Worm (Caenorhabditis elegans) whole organism, L2 larva: ENCODE results near the gene C39H7.4.

Experiments used
- C34F6.9 ChIP-seq: fragments of 150-350 bp; optimal IDR thresholded peaks from 2 replicates; lab custom pipeline; 2014; ENCODE audit warnings: missing biosample characterization, missing genetic modification characterization
- F13H6.1 ChIP-seq: sonication (generic microtip); optimal IDR thresholded peaks from 2 replicates; lab custom pipeline; 2016; ENCODE audit warnings: missing genetic modification characterization, missing compliant biosample characterization
- R02D3.7 ChIP-seq: fragments of 150-350 bp; optimal IDR thresholded peaks from 2 replicates; lab custom pipeline; 2014; ENCODE audit warnings: missing biosample characterization, missing genetic modification characterization
- Y55F3AM.14 ChIP-seq: fragments of 200-800 bp; sonication (Bioruptor generic); optimal IDR thresholded peaks from 2 replicates; lab custom pipeline; 2018; ENCODE audit warnings: mild to moderate bottlenecking, missing genetic modification characterization, missing compliant biosample characterization
- ZK546.5 ChIP-seq: sonication (generic microtip); optimal IDR thresholded peaks from 2 replicates; lab custom pipeline; 2017; ENCODE audit warnings: missing biosample characterization, missing genetic modification characterization
- alr-1 ChIP-seq: fragments of 150-350 bp; optimal IDR thresholded peaks from 2 replicates; lab custom pipeline; 2014; ENCODE audit warnings: missing biosample characterization, missing genetic modification characterization
- aly-2 ChIP-seq: fragments of 150-350 bp; optimal IDR thresholded peaks from 2 replicates; lab custom pipeline; 2014; ENCODE audit warnings: missing biosample characterization, missing genetic modification characterization
- ama-1 ChIP-seq: fragments of 150-350 bp; optimal IDR thresholded peaks from 2 replicates; lab custom pipeline; 2018; ENCODE audit warnings: inconsistent platforms
- blmp-1 ChIP-seq: sonication (generic microtip); optimal IDR thresholded peaks from 2 replicates; lab custom pipeline; 2017; ENCODE audit warnings: missing genetic modification characterization, mild to moderate bottlenecking, missing compliant biosample characterization, antibody characterized with exemption, moderate library complexity; ENCODE audit not compliant: insufficient read depth
- ceh-16 ChIP-seq: fragments of 150-350 bp; optimal IDR thresholded peaks from 2 replicates; lab custom pipeline; 2014; ENCODE audit warnings: missing biosample characterization, missing genetic modification characterization
- ceh-82 ChIP-seq: fragments of 150-350 bp; optimal IDR thresholded peaks from 2 replicates; lab custom pipeline; 2014; ENCODE audit warnings: missing biosample characterization, missing genetic modification characterization
- crh-2 ChIP-seq: sonication (generic microtip); optimal IDR thresholded peaks from 2 replicates; lab custom pipeline; 2017; ENCODE audit warnings: missing biosample characterization, missing genetic modification characterization
- dmd-4 ChIP-seq: sonication (generic microtip); optimal IDR thresholded peaks from 2 replicates; lab custom pipeline; 2017; ENCODE audit warnings: missing biosample characterization, missing genetic modification characterization
- egl-27 ChIP-seq: sonication (generic microtip); optimal IDR thresholded peaks from 3 replicates; lab custom pipeline; 2017; ENCODE audit warnings: missing biosample characterization, missing genetic modification reagents, missing genetic modification characterization
- elt-1 ChIP-seq: fragments of 150-350 bp; optimal IDR thresholded peaks from 2 replicates; lab custom pipeline; 2014; ENCODE audit warnings: missing biosample characterization, missing genetic modification characterization
- elt-3 ChIP-seq: sonication (generic microtip); optimal IDR thresholded peaks from 2 replicates; lab custom pipeline; 2017; ENCODE audit warnings: missing biosample characterization, missing genetic modification characterization
- fos-1 ChIP-seq: fragments of 150-350 bp; optimal IDR thresholded peaks from 2 replicates; lab custom pipeline; 2014; ENCODE audit warnings: missing biosample characterization, missing genetic modification characterization
- gmeb-1 ChIP-seq: fragments of 150-350 bp; optimal IDR thresholded peaks from 2 replicates; lab custom pipeline; 2014; ENCODE audit warnings: missing biosample characterization, missing genetic modification characterization
- lin-11 ChIP-seq: fragments of 150-350 bp; sonication (generic microtip); optimal IDR thresholded peaks from 2 replicates; lab custom pipeline; 2014; ENCODE audit warnings: missing biosample characterization, missing genetic modification characterization, inconsistent platforms, mixed read lengths
- lin-13 ChIP-seq: fragments of 150-350 bp; optimal IDR thresholded peaks from 2 replicates; lab custom pipeline; 2014; ENCODE audit warnings: missing biosample characterization, missing genetic modification reagents, missing genetic modification characterization
- lin-39 ChIP-seq: fragments of 150-350 bp; optimal IDR thresholded peaks from 2 replicates; lab custom pipeline; 2014; ENCODE audit warnings: missing biosample characterization, missing genetic modification reagents, missing genetic modification characterization
- lsy-2 ChIP-seq, 2 experiments: fragments of 150-350 bp in 1 of 2; sonication (generic microtip) in 1 of 2; optimal IDR thresholded peaks; 2 replicates each; lab custom pipeline; 2014 to 2017; ENCODE audit warnings: missing biosample characterization in 2 of 2, missing genetic modification characterization in 2 of 2
- mab-5 ChIP-seq: fragments of 150-350 bp; optimal IDR thresholded peaks from 2 replicates; lab custom pipeline; 2014; ENCODE audit warnings: missing biosample characterization, missing genetic modification characterization
- mbf-1 ChIP-seq: sonication (generic microtip); optimal IDR thresholded peaks from 2 replicates; lab custom pipeline; 2017; ENCODE audit warnings: missing biosample characterization, missing genetic modification characterization
- mdl-1 ChIP-seq, 2 experiments: fragments of 150-350 bp in 1 of 2; sonication (generic microtip) in 1 of 2; optimal IDR thresholded peaks; 2 replicates each; lab custom pipeline; 2017; ENCODE audit warnings: missing biosample characterization in 2 of 2, missing genetic modification characterization in 2 of 2
- nhr-10 ChIP-seq: sonication (generic microtip); optimal IDR thresholded peaks from 2 replicates; lab custom pipeline; 2017; ENCODE audit warnings: missing biosample characterization, missing genetic modification characterization
- nhr-11 ChIP-seq: fragments of 150-350 bp; optimal IDR thresholded peaks from 2 replicates; lab custom pipeline; 2014; ENCODE audit warnings: missing biosample characterization, missing genetic modification characterization
- nhr-12 ChIP-seq: fragments of 150-350 bp; optimal IDR thresholded peaks from 2 replicates; lab custom pipeline; 2014; ENCODE audit warnings: missing biosample characterization, missing genetic modification characterization
- nhr-129 ChIP-seq: fragments of 150-350 bp; optimal IDR thresholded peaks from 2 replicates; lab custom pipeline; 2014; ENCODE audit warnings: missing biosample characterization, missing genetic modification characterization
- nhr-21 ChIP-seq: fragments of 150-350 bp; optimal IDR thresholded peaks from 2 replicates; lab custom pipeline; 2014; ENCODE audit warnings: missing biosample characterization, missing genetic modification characterization
- nhr-23 ChIP-seq: fragments of 150-350 bp; optimal IDR thresholded peaks from 2 replicates; lab custom pipeline; 2014; ENCODE audit warnings: missing biosample characterization, missing genetic modification reagents, missing genetic modification characterization
- nhr-237 ChIP-seq: fragments of 150-350 bp; optimal IDR thresholded peaks from 2 replicates; lab custom pipeline; 2014; ENCODE audit warnings: missing biosample characterization, missing genetic modification characterization
- nhr-25 ChIP-seq: fragments of 150-350 bp; sonication (generic microtip); optimal IDR thresholded peaks from 3 replicates; lab custom pipeline; 2014; ENCODE audit warnings: missing biosample characterization, missing genetic modification characterization
- nhr-6 ChIP-seq: fragments of 150-350 bp; optimal IDR thresholded peaks from 2 replicates; lab custom pipeline; 2014; ENCODE audit warnings: missing biosample characterization, missing genetic modification characterization
- nhr-77 ChIP-seq: fragments of 150-350 bp; optimal IDR thresholded peaks from 2 replicates; lab custom pipeline; 2014; ENCODE audit warnings: missing biosample characterization, missing genetic modification characterization
- peb-1 ChIP-seq: fragments of 150-350 bp; optimal IDR thresholded peaks from 2 replicates; lab custom pipeline; 2014; ENCODE audit warnings: missing biosample characterization, missing genetic modification characterization
- sem-4 ChIP-seq: fragments of 150-350 bp; optimal IDR thresholded peaks from 2 replicates; lab custom pipeline; 2014; ENCODE audit warnings: missing biosample characterization, missing genetic modification reagents, missing genetic modification characterization
- skn-1 ChIP-seq: sonication (generic microtip); optimal IDR thresholded peaks from 2 replicates; lab custom pipeline; 2017; ENCODE audit warnings: missing biosample characterization, missing genetic modification characterization
- sma-3 ChIP-seq: sonication (generic microtip); optimal IDR thresholded peaks from 2 replicates; lab custom pipeline; 2016; ENCODE audit warnings: missing genetic modification reagents, missing genetic modification characterization, missing compliant biosample characterization
- sma-9 ChIP-seq, 2 experiments: fragments of 150-350 bp in 1 of 2; sonication (generic microtip) in 1 of 2; optimal IDR thresholded peaks; 2 replicates each; lab custom pipeline; 2014 to 2016; ENCODE audit warnings: missing genetic modification characterization in 2 of 2, mild to moderate bottlenecking in 1 of 2, missing biosample characterization in 1 of 2, missing compliant biosample characterization in 1 of 2, missing genetic modification reagents in 1 of 2, moderate library complexity in 1 of 2
- snpc-4 ChIP-seq: fragments of 150-350 bp; optimal IDR thresholded peaks from 2 replicates; lab custom pipeline; 2014; ENCODE audit warnings: missing biosample characterization, missing genetic modification characterization
- unc-39 ChIP-seq: fragments of 150-350 bp; optimal IDR thresholded peaks from 2 replicates; lab custom pipeline; 2014; ENCODE audit warnings: missing biosample characterization, missing genetic modification characterization
- unc-55 ChIP-seq: fragments of 150-350 bp; sonication (generic microtip); optimal IDR thresholded peaks from 3 replicates; lab custom pipeline; 2014; ENCODE audit warnings: missing biosample characterization, missing genetic modification reagents, missing genetic modification characterization
- unc-62 ChIP-seq: fragments of 150-350 bp; optimal IDR thresholded peaks from 2 replicates; lab custom pipeline; 2014; ENCODE audit warnings: missing biosample characterization, missing genetic modification reagents, missing genetic modification characterization
- zag-1 ChIP-seq: fragments of 150-350 bp; optimal IDR thresholded peaks from 2 replicates; lab custom pipeline; 2014; ENCODE audit warnings: missing biosample characterization, missing genetic modification characterization
- ztf-1 ChIP-seq: fragments of 200-800 bp; sonication (Bioruptor generic); conservative IDR thresholded peaks from 2 replicates; pipeline ENCODE4 v1.3.6; 2022; ENCODE audit warnings: missing genetic modification characterization, missing compliant biosample characterization
- ztf-11 ChIP-seq: sonication (generic microtip); optimal IDR thresholded peaks from 2 replicates; lab custom pipeline; 2017; ENCODE audit warnings: missing biosample characterization, missing genetic modification characterization
- ztf-4 ChIP-seq: fragments of 150-350 bp; optimal IDR thresholded peaks from 2 replicates; lab custom pipeline; 2014; ENCODE audit warnings: missing biosample characterization, missing genetic modification characterization

Gene C39H7.4

DNA sequence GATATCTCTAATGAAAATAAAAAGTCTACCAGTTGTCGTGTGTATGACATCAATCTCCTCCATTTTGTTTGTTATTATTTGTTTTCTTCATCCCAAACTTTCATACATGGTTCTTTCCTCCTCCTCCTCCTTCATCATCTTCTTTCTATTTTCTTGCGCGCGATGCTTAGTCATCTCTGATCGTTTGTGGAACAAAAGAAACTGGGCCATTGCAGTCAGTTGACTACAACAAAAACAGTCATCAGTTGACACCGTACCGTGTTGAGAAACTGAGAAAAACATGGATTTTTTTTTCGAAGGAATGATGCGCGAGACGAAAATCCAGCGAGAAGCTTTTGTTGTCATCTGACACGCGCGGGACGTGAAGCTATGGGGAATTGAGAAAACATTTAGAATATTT, 9.2 kb downstream of the C39H7.4 start:
- TF ChIP-seq F13H6.1 (tag; lab: Kevin White, UChicago): no peak
- TF ChIP-seq ztf-4 (tag; lab: Kevin White, UChicago): no peak
- TF ChIP-seq sma-3 (GFP tag; lab: Kevin White, UChicago): peak; percentile 38
- TF ChIP-seq unc-55 (GFP tag; lab: Kevin White, UChicago): peak; percentile 12
- TF ChIP-seq elt-3 (tag; lab: Kevin White, UChicago): no peak
- TF ChIP-seq dmd-4 (tag; lab: Kevin White, UChicago): no peak
- no peak for TF ChIP-seq nhr-11 (tag; lab: Kevin White, UChicago)
- no peak for TF ChIP-seq R02D3.7 (tag; lab: Kevin White, UChicago)
- no peak for TF ChIP-seq skn-1 (tag; lab: Kevin White, UChicago)
- TF ChIP-seq mdl-1 (tag; optimal IDR thresholded peaks at IDR 0.05; lab: Kevin White, UChicago): no peak
- TF ChIP-seq ama-1 (lab: Kevin White, UChicago): no peak
- TF ChIP-seq unc-62: no peak
- peak; percentile 28 for TF ChIP-seq fos-1
- no peak for TF ChIP-seq peb-1 (tag; lab: Kevin White, UChicago)
- no peak for TF ChIP-seq nhr-23 (tag; lab: Kevin White, UChicago)
- no peak for TF ChIP-seq snpc-4 (tag; lab: Kevin White, UChicago)
- TF ChIP-seq sem-4 (tag; lab: Kevin White, UChicago): peak; percentile 19
- no peak for TF ChIP-seq lin-13 (GFP tag; lab: Kevin White, UChicago)
- no peak for TF ChIP-seq gmeb-1
- no peak for TF ChIP-seq lsy-2 (tag; optimal IDR thresholded peaks at IDR 0.05; lab: Kevin White, UChicago)
- no peak for TF ChIP-seq blmp-1 (tag; lab: Kevin White, UChicago)
- no peak for TF ChIP-seq elt-1
- TF ChIP-seq ceh-16: no peak
- TF ChIP-seq ztf-11 (tag; lab: Kevin White, UChicago): no peak
- no peak for TF ChIP-seq lin-11 (tag; lab: Kevin White, UChicago)
- TF ChIP-seq mab-5 (tag; lab: Kevin White, UChicago): no peak
- TF ChIP-seq nhr-12: no peak
- no peak for TF ChIP-seq nhr-6 (tag; lab: Kevin White, UChicago)
- no peak for TF ChIP-seq ZK546.5
- TF ChIP-seq sma-9 (GFP tag; optimal IDR thresholded peaks at IDR 0.05; lab: Kevin White, UChicago): no peak
- no peak for TF ChIP-seq sma-9 (tag; optimal IDR thresholded peaks at IDR 0.05; lab: Kevin White, UChicago)
- no peak for TF ChIP-seq egl-27 (tag; lab: Kevin White, UChicago)
- TF ChIP-seq nhr-21 (tag; lab: Kevin White, UChicago): peak; percentile 2
- no peak for TF ChIP-seq alr-1 (tag; lab: Kevin White, UChicago)
- TF ChIP-seq nhr-77 (tag; lab: Kevin White, UChicago): no peak
- no peak for TF ChIP-seq lin-39
- TF ChIP-seq mbf-1: no peak
- no peak for TF ChIP-seq zag-1 (tag; lab: Kevin White, UChicago)
- no peak for TF ChIP-seq unc-39 (tag; lab: Kevin White, UChicago)
- no peak for TF ChIP-seq Y55F3AM.14 (GFP tag; lab: Kevin White, UChicago)
- no peak for TF ChIP-seq nhr-10
- TF ChIP-seq C34F6.9: no peak
- no peak for TF ChIP-seq aly-2
- no peak for TF ChIP-seq crh-2 (tag; lab: Kevin White, UChicago)
- no peak for TF ChIP-seq ztf-1 (GFP tag; lab: Robert Waterston, UW)
- no peak for TF ChIP-seq nhr-237
- peak; percentile 19 for TF ChIP-seq nhr-129 (tag; lab: Kevin White, UChicago)
- no peak for TF ChIP-seq ceh-82 (tag; lab: Kevin White, UChicago)
- TF ChIP-seq nhr-25 (tag; lab: Kevin White, UChicago): no peak
